Worm (Caenorhabditis elegans) whole organism, L1 larva: ENCODE measurements around the gene cyp-33C12.

ENCODE experiments used
- C04F5.9 ChIP-seq: sonication (generic microtip); optimal IDR thresholded peaks from 2 replicates; lab custom pipeline; 2016; ENCODE audit warnings: missing genetic modification characterization, missing compliant biosample characterization
- C34B4.2 ChIP-seq: sonication (generic microtip); optimal IDR thresholded peaks from 2 replicates; lab custom pipeline; 2017; ENCODE audit warnings: mild to moderate bottlenecking, missing genetic modification characterization, missing compliant biosample characterization
- Y116A8C.19 ChIP-seq: sonication (generic microtip); optimal IDR thresholded peaks from 2 replicates; lab custom pipeline; 2016; ENCODE audit warnings: missing compliant biosample characterization, missing genetic modification characterization, borderline replicate concordance
- aha-1 ChIP-seq: fragments of 150-350 bp; optimal IDR thresholded peaks from 2 replicates; lab custom pipeline; 2014; ENCODE audit warnings: missing biosample characterization, missing genetic modification characterization
- aly-2 ChIP-seq: fragments of 150-350 bp; optimal IDR thresholded peaks from 2 replicates; lab custom pipeline; 2014; ENCODE audit warnings: missing biosample characterization, missing genetic modification characterization
- ceh-63 ChIP-seq: fragments of 200-800 bp; sonication (Bioruptor generic); optimal IDR thresholded peaks from 2 replicates; lab custom pipeline; 2018; ENCODE audit warnings: mild to moderate bottlenecking, missing genetic modification characterization, missing compliant biosample characterization
- ceh-8 ChIP-seq: fragments of 200-800 bp; sonication (Bioruptor generic); optimal IDR thresholded peaks from 2 replicates; lab custom pipeline; 2018; ENCODE audit warnings: mild to moderate bottlenecking, missing genetic modification characterization, moderate library complexity, missing compliant biosample characterization
- ceh-82 ChIP-seq, 3 experiments: fragments of 150-350 bp in 1 of 3; sonication (generic microtip) in 2 of 3; optimal IDR thresholded peaks; 2 replicates each; lab custom pipeline; 2014 to 2017; ENCODE audit warnings: missing biosample characterization in 3 of 3, missing genetic modification characterization in 3 of 3
- ces-1 ChIP-seq: fragments of 150-350 bp; optimal IDR thresholded peaks from 2 replicates; lab custom pipeline; 2014; ENCODE audit warnings: missing biosample characterization, missing genetic modification reagents, missing genetic modification characterization
- dsc-1 ChIP-seq: sonication (generic microtip); optimal IDR thresholded peaks from 2 replicates; lab custom pipeline; 2016; ENCODE audit warnings: mild to moderate bottlenecking, missing genetic modification characterization, missing compliant biosample characterization
- efl-1 ChIP-seq, 4 experiments: fragments of 150-350 bp; optimal IDR thresholded peaks in 3 of 4; peaks in 1 of 4; 1 replicate in 1 of 4; 2 replicates in 3 of 4; lab custom pipeline; 2014; ENCODE audit warnings: missing biosample characterization in 2 of 4, missing genetic modification characterization in 2 of 4, missing genetic modification reagents in 2 of 4
- efl-3 ChIP-seq: fragments of 200-800 bp; sonication (Bioruptor generic); optimal IDR thresholded peaks from 2 replicates; lab custom pipeline; 2018; ENCODE audit warnings: mild to moderate bottlenecking, missing genetic modification characterization, missing compliant biosample characterization
- egl-13 ChIP-seq: sonication (generic microtip); optimal IDR thresholded peaks from 2 replicates; lab custom pipeline; 2016; ENCODE audit warnings: missing genotype, missing genetic modification reagents, missing genetic modification characterization, missing compliant biosample characterization
- egl-27 ChIP-seq, 2 experiments: fragments of 150-350 bp in 1 of 2; sonication (generic microtip); optimal IDR thresholded peaks; 3 replicates each; lab custom pipeline; 2017 to 2018; ENCODE audit warnings: missing biosample characterization in 2 of 2, missing genetic modification characterization in 2 of 2, missing genetic modification reagents in 2 of 2
- elt-2 ChIP-seq: sonication (generic microtip); optimal IDR thresholded peaks from 2 replicates; lab custom pipeline; 2016; ENCODE audit warnings: missing genetic modification characterization, mild to moderate bottlenecking, inconsistent platforms, missing compliant biosample characterization, missing genetic modification reagents
- elt-3 ChIP-seq, 6 experiments: fragments of 150-350 bp in 1 of 6; sonication (generic microtip); optimal IDR thresholded peaks; 2 replicates each; lab custom pipeline; 2017 to 2018; ENCODE audit warnings: missing biosample characterization in 6 of 6, missing genetic modification characterization in 6 of 6, inconsistent platforms in 1 of 6
- ets-5 ChIP-seq: fragments of 200-800 bp; sonication (Bioruptor generic); IDR thresholded peaks from 2 replicates; pipeline ENCODE4 v1.3.6; 2022; ENCODE audit warnings: missing genetic modification characterization, missing compliant biosample characterization
- fkh-10 ChIP-seq: sonication (generic microtip); optimal IDR thresholded peaks from 2 replicates; lab custom pipeline; 2017; ENCODE audit warnings: missing biosample characterization, missing genetic modification reagents, missing genetic modification characterization
- fkh-4 ChIP-seq: sonication (generic microtip); optimal IDR thresholded peaks from 2 replicates; lab custom pipeline; 2016; ENCODE audit warnings: missing compliant biosample characterization, missing genetic modification characterization, borderline replicate concordance
- fkh-8 ChIP-seq: sonication (generic microtip); optimal IDR thresholded peaks from 2 replicates; lab custom pipeline; 2016; ENCODE audit warnings: mild to moderate bottlenecking, missing genetic modification characterization, missing compliant biosample characterization
- fos-1 ChIP-seq: fragments of 150-350 bp; optimal IDR thresholded peaks from 2 replicates; lab custom pipeline; 2014; ENCODE audit warnings: missing biosample characterization, missing genetic modification characterization
- hlh-17 ChIP-seq: fragments of 200-800 bp; sonication (Bioruptor generic); optimal IDR thresholded peaks from 2 replicates; lab custom pipeline; 2018; ENCODE audit warnings: missing genetic modification characterization, mild to moderate bottlenecking, missing compliant biosample characterization, moderate library complexity, borderline replicate concordance
- hlh-4 ChIP-seq: sonication (generic microtip); optimal IDR thresholded peaks from 2 replicates; lab custom pipeline; 2016; ENCODE audit warnings: mild to moderate bottlenecking, missing genetic modification characterization, missing compliant biosample characterization
- hpl-2 ChIP-seq: fragments of 150-350 bp; optimal IDR thresholded peaks from 2 replicates; lab custom pipeline; 2014; ENCODE audit warnings: missing biosample characterization, missing genetic modification reagents, missing genetic modification characterization
- irx-1 ChIP-seq: sonication (generic microtip); optimal IDR thresholded peaks from 2 replicates; lab custom pipeline; 2016; ENCODE audit warnings: missing genetic modification characterization, missing compliant biosample characterization
- jun-1 ChIP-seq: fragments of 150-350 bp; optimal IDR thresholded peaks from 2 replicates; lab custom pipeline; 2014; ENCODE audit warnings: missing biosample characterization, missing genetic modification reagents, missing genetic modification characterization
- lin-35 ChIP-seq, 2 experiments: fragments of 150-350 bp; optimal IDR thresholded peaks; 2 replicates each; lab custom pipeline; 2014; ENCODE audit warnings: missing biosample characterization in 2 of 2, missing genetic modification characterization in 2 of 2, missing genetic modification reagents in 2 of 2
- lin-39 ChIP-seq: fragments of 150-350 bp; optimal IDR thresholded peaks from 2 replicates; lab custom pipeline; 2014; ENCODE audit warnings: missing biosample characterization, missing genetic modification reagents, missing genetic modification characterization
- lir-3 ChIP-seq: sonication (generic microtip); optimal IDR thresholded peaks from 2 replicates; lab custom pipeline; 2016; ENCODE audit warnings: mild to moderate bottlenecking, missing genetic modification characterization, moderate library complexity, missing compliant biosample characterization; ENCODE audit not compliant: poor library complexity
- lsy-2 ChIP-seq, 2 experiments: fragments of 150-350 bp; optimal IDR thresholded peaks; 2 replicates each; lab custom pipeline; 2014; ENCODE audit warnings: missing biosample characterization in 2 of 2, missing genetic modification characterization in 2 of 2
- mab-9 ChIP-seq: fragments of 200-800 bp; sonication (Bioruptor generic); IDR thresholded peaks from 2 replicates; pipeline ENCODE4 v1.3.6; 2022; ENCODE audit warnings: missing genetic modification reagents, missing genetic modification characterization, missing compliant biosample characterization
- mdl-1 ChIP-seq, 2 experiments: fragments of 150-350 bp; optimal IDR thresholded peaks; 2 replicates each; lab custom pipeline; 2014 to 2017; ENCODE audit warnings: missing biosample characterization in 2 of 2, missing genetic modification characterization in 2 of 2, inconsistent platforms in 1 of 2
- mef-2 ChIP-seq: fragments of 150-350 bp; optimal IDR thresholded peaks from 2 replicates; lab custom pipeline; 2014; ENCODE audit warnings: missing biosample characterization, missing genetic modification characterization
- mep-1 ChIP-seq: fragments of 150-350 bp; optimal IDR thresholded peaks from 2 replicates; lab custom pipeline; 2014; ENCODE audit warnings: missing biosample characterization, missing genetic modification characterization
- nhr-12 ChIP-seq: sonication (generic microtip); optimal IDR thresholded peaks from 2 replicates; lab custom pipeline; 2017; ENCODE audit warnings: missing biosample characterization, missing genetic modification characterization
- nhr-20 ChIP-seq: sonication (generic microtip); optimal IDR thresholded peaks from 2 replicates; lab custom pipeline; 2016; ENCODE audit warnings: mild to moderate bottlenecking, missing genetic modification characterization, missing compliant biosample characterization
- nhr-237 ChIP-seq: fragments of 150-350 bp; optimal IDR thresholded peaks from 2 replicates; lab custom pipeline; 2014; ENCODE audit warnings: missing biosample characterization, missing genetic modification characterization
- nhr-77 ChIP-seq: fragments of 150-350 bp; optimal IDR thresholded peaks from 2 replicates; lab custom pipeline; 2014; ENCODE audit warnings: missing biosample characterization, missing genetic modification characterization
- nhr-85 ChIP-seq: sonication (generic microtip); peaks from one replicate; lab custom pipeline; 2016; ENCODE audit warnings: missing genetic modification characterization, inconsistent platforms, missing compliant biosample characterization
- nhr-90 ChIP-seq: sonication (generic microtip); optimal IDR thresholded peaks from 2 replicates; lab custom pipeline; 2016; ENCODE audit warnings: mild to moderate bottlenecking, missing genetic modification characterization, missing compliant biosample characterization; ENCODE audit not compliant: poor library complexity
- pag-3 ChIP-seq: sonication (generic microtip); optimal IDR thresholded peaks from 2 replicates; lab custom pipeline; 2017; ENCODE audit warnings: missing genetic modification characterization, mild to moderate bottlenecking, missing compliant biosample characterization, antibody characterized with exemption, borderline replicate concordance; ENCODE audit not compliant: insufficient read depth
- pax-3 ChIP-seq: fragments of 200-800 bp; sonication (Bioruptor generic); optimal IDR thresholded peaks from 2 replicates; lab custom pipeline; 2018; ENCODE audit warnings: mild to moderate bottlenecking, missing genetic modification characterization, moderate library complexity, missing compliant biosample characterization
- pqm-1 ChIP-seq: sonication (generic microtip); optimal IDR thresholded peaks from 3 replicates; lab custom pipeline; 2017; ENCODE audit warnings: missing biosample characterization, missing genetic modification characterization
- sptf-1 ChIP-seq: fragments of 150-350 bp; optimal IDR thresholded peaks from 2 replicates; lab custom pipeline; 2014; ENCODE audit warnings: missing biosample characterization, missing genetic modification characterization
- tbx-2 ChIP-seq: sonication (generic microtip); optimal IDR thresholded peaks from 2 replicates; lab custom pipeline; 2016; ENCODE audit warnings: missing genetic modification characterization, missing compliant biosample characterization
- tlp-1 ChIP-seq: fragments of 150-350 bp; optimal IDR thresholded peaks from 2 replicates; lab custom pipeline; 2014; ENCODE audit warnings: missing biosample characterization, missing genetic modification characterization
- unc-130 ChIP-seq: fragments of 150-350 bp; optimal IDR thresholded peaks from 2 replicates; lab custom pipeline; 2017; ENCODE audit warnings: missing biosample characterization, missing genetic modification characterization, inconsistent platforms
- unc-62 ChIP-seq: fragments of 150-350 bp; optimal IDR thresholded peaks from 2 replicates; lab custom pipeline; 2014; ENCODE audit warnings: missing biosample characterization, missing genetic modification reagents, missing genetic modification characterization
- unc-98 ChIP-seq: fragments of 200-800 bp; sonication (Bioruptor generic); IDR thresholded peaks from 2 replicates; pipeline ENCODE4 v1.3.6; 2022; ENCODE audit warnings: missing genetic modification characterization, missing compliant biosample characterization
- zag-1 ChIP-seq: fragments of 150-350 bp; optimal IDR thresholded peaks from 2 replicates; lab custom pipeline; 2014; ENCODE audit warnings: missing biosample characterization, missing genetic modification characterization
- zip-4 ChIP-seq: fragments of 200-800 bp; sonication (Bioruptor generic); optimal IDR thresholded peaks from 2 replicates; lab custom pipeline; 2018; ENCODE audit warnings: mild to moderate bottlenecking, missing genetic modification characterization, moderate library complexity, missing compliant biosample characterization
- ztf-11 ChIP-seq, 2 experiments: sonication (generic microtip); optimal IDR thresholded peaks; 2 replicates each; lab custom pipeline; 2016 to 2017; ENCODE audit warnings: missing genetic modification characterization in 2 of 2, missing biosample characterization in 1 of 2, missing compliant biosample characterization in 1 of 2

cyp-33C12 gene

ce11 chrV:2218803-2219202 is 14.6 kb upstream of the cyp-33C12 start, which contains the start of gene nhr-56:
TSS of gene nhr-56 (plus strand) at chrV:2219004.
- TF ChIP-seq C04F5.9: no peak
- peak in 1 of 2 experiments; percentile 63 for TF ChIP-seq lin-35 (GFP tag; optimal IDR thresholded peaks at IDR 0.05; lab: Kevin White, UChicago)
- peak; percentile 27 for TF ChIP-seq elt-2 (tag; lab: Kevin White, UChicago)
- no peak for TF ChIP-seq mab-9 (GFP tag; lab: Robert Waterston, UW)
- no peak for TF ChIP-seq unc-62 (GFP tag; lab: Kevin White, UChicago)
- peak; percentile 38 for TF ChIP-seq nhr-90 (tag; lab: Kevin White, UChicago)
- no peak for TF ChIP-seq ceh-63 (GFP tag; lab: Kevin White, UChicago)
- TF ChIP-seq efl-3 (GFP tag; lab: Kevin White, UChicago): no peak
- no peak for TF ChIP-seq pax-3 (tag; lab: Kevin White, UChicago)
- peak; percentile 15 for TF ChIP-seq nhr-77 (tag; lab: Kevin White, UChicago)
- TF ChIP-seq hpl-2 (GFP tag; lab: Kevin White, UChicago): no peak
- no peak for TF ChIP-seq lir-3 (tag; lab: Kevin White, UChicago)
- TF ChIP-seq elt-3 (tag; optimal IDR thresholded peaks at IDR 0.05; lab: Kevin White, UChicago): no peak
- TF ChIP-seq nhr-20: peak; percentile 80
- no peak for TF ChIP-seq C34B4.2 (tag; lab: Kevin White, UChicago)
- no peak for TF ChIP-seq aly-2 (tag; lab: Kevin White, UChicago)
- TF ChIP-seq tlp-1 (tag; lab: Kevin White, UChicago): no peak
- TF ChIP-seq lsy-2 (tag; optimal IDR thresholded peaks at IDR 0.05; lab: Kevin White, UChicago): peak in 1 of 2 experiments; percentile 42
- no peak for TF ChIP-seq pqm-1
- TF ChIP-seq zag-1 (tag; lab: Kevin White, UChicago): no peak
- TF ChIP-seq pag-3 (tag; lab: Kevin White, UChicago): no peak
- TF ChIP-seq nhr-237 (tag; lab: Kevin White, UChicago): no peak
- TF ChIP-seq fkh-10 (GFP tag; lab: Kevin White, UChicago): no peak
- TF ChIP-seq nhr-85 (tag; lab: Kevin White, UChicago): peak; percentile 72
- TF ChIP-seq ces-1: no peak
- no peak for TF ChIP-seq dsc-1 (tag; lab: Kevin White, UChicago)
- TF ChIP-seq egl-27 (tag; optimal IDR thresholded peaks at IDR 0.05; lab: Kevin White, UChicago): no peak
- peak; percentile 68 for TF ChIP-seq zip-4 (GFP tag; lab: Kevin White, UChicago)
- no peak for TF ChIP-seq unc-130 (tag; lab: Kevin White, UChicago)
- TF ChIP-seq sptf-1 (tag; lab: Kevin White, UChicago): no peak
- no peak for TF ChIP-seq unc-98
- TF ChIP-seq mdl-1 (tag; optimal IDR thresholded peaks at IDR 0.05; lab: Kevin White, UChicago): peak in 1 of 2 experiments; percentile 38
- TF ChIP-seq ceh-82 (tag; optimal IDR thresholded peaks at IDR 0.05; lab: Kevin White, UChicago): peak; percentile 11 to 37 (median 13)
- no peak for TF ChIP-seq tbx-2 (tag; lab: Kevin White, UChicago)
- peak; percentile 60 for TF ChIP-seq mep-1
- peak; percentile 23 to 28 for TF ChIP-seq efl-1 (optimal IDR thresholded peaks at IDR 0.05; lab: Kevin White, UChicago)
- peak; percentile 3 to 87 for TF ChIP-seq efl-1 (GFP tag; optimal IDR thresholded peaks at IDR 0.05 in 1 of 2; lab: Kevin White, UChicago)
- no peak for TF ChIP-seq mef-2 (tag; lab: Kevin White, UChicago)
- no peak for TF ChIP-seq fos-1
- TF ChIP-seq irx-1 (tag; lab: Kevin White, UChicago): no peak
- no peak for TF ChIP-seq aha-1 (tag; lab: Kevin White, UChicago)
- no peak for TF ChIP-seq egl-13 (tag; lab: Kevin White, UChicago)
- peak; percentile 19 for TF ChIP-seq fkh-8 (tag; lab: Kevin White, UChicago)
- no peak for TF ChIP-seq Y116A8C.19 (tag; lab: Kevin White, UChicago)
- no peak for TF ChIP-seq ztf-11 (tag; optimal IDR thresholded peaks at IDR 0.05; lab: Kevin White, UChicago)
- TF ChIP-seq nhr-12: no peak
- no peak for TF ChIP-seq ets-5 (GFP tag; lab: Robert Waterston, UW)
- no peak for TF ChIP-seq lin-39 (tag; lab: Kevin White, UChicago)
- no peak for TF ChIP-seq fkh-4 (tag; lab: Kevin White, UChicago)
- TF ChIP-seq hlh-4 (tag; lab: Kevin White, UChicago): no peak
- no peak for TF ChIP-seq ceh-8 (GFP tag; lab: Kevin White, UChicago)
- peak; percentile 34 for TF ChIP-seq jun-1 (tag; lab: Kevin White, UChicago)
- TF ChIP-seq hlh-17 (GFP tag; lab: Kevin White, UChicago): no peak
